Worm (Caenorhabditis elegans) whole organism, L4/young adult: Measurements from ENCODE around the gene C54E4.5.

Experiments used
- dao-5 ChIP-seq: sonication (generic microtip); optimal IDR thresholded peaks from 2 replicates; lab custom pipeline; 2016; ENCODE audit warnings: missing genotype, missing genetic modification characterization, moderate library complexity, missing compliant biosample characterization
- him-1 ChIP-seq: sonication (generic microtip); optimal IDR thresholded peaks from 2 replicates; lab custom pipeline; 2016; ENCODE audit warnings: missing genotype, missing genetic modification reagents, missing genetic modification characterization, missing compliant biosample characterization

ce11 chrIV:2106708-2107107 lies 42.4 kb downstream of the C54E4.5 start:
- TF ChIP-seq dao-5 (tag; lab: Kevin White, UChicago) (no peak), him-1 (tag; lab: Kevin White, UChicago) (no peak)
